Worm (Caenorhabditis elegans): ENCODE measurements around the gene F25G6.8.

F25G6.8 gene

ce11 chrV:8610633-8611404, 45.8 kb upstream of the F25G6.8 start, which contains the start of gene fip-4 (continued):
- TF ChIP-seq T20F7.1 (GFP tag; optimal IDR thresholded peaks at IDR 0.05) = no peak
- no peak for TF ChIP-seq ceh-62 (tag; optimal IDR thresholded peaks at IDR 0.05)
- TF ChIP-seq ztf-11 (tag; optimal IDR thresholded peaks at IDR 0.05) = no peak
- TF ChIP-seq tag-97 (GFP tag; IDR thresholded peaks at IDR 0.05) = no peak
- TF ChIP-seq ZK546.5 (tag; optimal IDR thresholded peaks at IDR 0.05) = no peak
- TF ChIP-seq lim-7 (GFP tag; IDR thresholded peaks at IDR 0.05) = no peak
- no peak for TF ChIP-seq ceh-28 (tag; optimal IDR thresholded peaks at IDR 0.05)
- no peak for TF ChIP-seq ces-1 (GFP tag; optimal IDR thresholded peaks at IDR 0.05)
- peak; percentile 11 for TF ChIP-seq pqm-1 (tag; optimal IDR thresholded peaks at IDR 0.05)
- no peak for TF ChIP-seq ceh-32 (tag; optimal IDR thresholded peaks at IDR 0.05; ENCODE audit: poor library complexity)
- TF ChIP-seq duxl-1 (tag; optimal IDR thresholded peaks at IDR 0.05; ENCODE audit: poor library complexity) = no peak
- TF ChIP-seq dmd-9 (GFP tag; IDR thresholded peaks at IDR 0.05) = no peak
- TF ChIP-seq mdt-29 (GFP tag; IDR thresholded peaks at IDR 0.05) = no peak
- no peak for TF ChIP-seq lin-29 (GFP tag; IDR thresholded peaks at IDR 0.05)
- TF ChIP-seq lin-13 (GFP tag; optimal IDR thresholded peaks at IDR 0.05) = no peak
- TF ChIP-seq ceh-82 (tag; optimal IDR thresholded peaks at IDR 0.05) = no peak
- no peak for TF ChIP-seq zip-11 (GFP tag; IDR thresholded peaks at IDR 0.05)
- no peak for TF ChIP-seq zip-2 (tag; optimal IDR thresholded peaks at IDR 0.05)
- no peak for TF ChIP-seq nhr-10 (tag; optimal IDR thresholded peaks at IDR 0.05)
- peak in 1 of 2 experiments; percentile 60 for TF ChIP-seq mdl-1 (tag; optimal IDR thresholded peaks at IDR 0.05)
- TF ChIP-seq mxl-3 (GFP tag; optimal IDR thresholded peaks at IDR 0.05) = peak; percentile 57
- TF ChIP-seq F10B5.3 (tag; optimal IDR thresholded peaks at IDR 0.05) = no peak
- TF ChIP-seq lsy-2 (tag; optimal IDR thresholded peaks at IDR 0.05) = no peak
- no peak for TF ChIP-seq zfp-3 (GFP tag; conservative IDR thresholded peaks at IDR 0.05)
- no peak for TF ChIP-seq nhr-102 (tag; optimal IDR thresholded peaks at IDR 0.05)
- TF ChIP-seq madf-9 (GFP tag; conservative IDR thresholded peaks at IDR 0.05) = no peak
- no peak for TF ChIP-seq nhr-76 (tag; optimal IDR thresholded peaks at IDR 0.05)
- TF ChIP-seq zag-1 (tag; optimal IDR thresholded peaks at IDR 0.05) = no peak
- no peak for TF ChIP-seq snpc-1.2 (GFP tag; IDR thresholded peaks at IDR 0.05)
- TF ChIP-seq zfp-2 (tag; optimal IDR thresholded peaks at IDR 0.05) = no peak
- TF ChIP-seq daf-16 (GFP tag; optimal IDR thresholded peaks at IDR 0.05) = no peak
- TF ChIP-seq daf-16 (tag; optimal IDR thresholded peaks at IDR 0.05) = peak; percentile 78
- no peak for TF ChIP-seq daf-12 (tag; optimal IDR thresholded peaks at IDR 0.05)
- no peak for TF ChIP-seq sdz-12 (GFP tag; optimal IDR thresholded peaks at IDR 0.05)
- no peak for TF ChIP-seq D1046.2 (GFP tag; IDR thresholded peaks at IDR 0.05)
- TF ChIP-seq ZK337.2 (GFP tag; IDR thresholded peaks at IDR 0.05) = no peak
- TF ChIP-seq dmd-6 (GFP tag; IDR thresholded peaks at IDR 0.05) = peak; percentile 60
- TF ChIP-seq nhr-25 (tag; optimal IDR thresholded peaks at IDR 0.05; ENCODE audit: borderline replicate concordance, insufficient read depth) = peak; percentile 69
- no peak for TF ChIP-seq nhr-6 (tag; optimal IDR thresholded peaks at IDR 0.05)
- peak; percentile 87 for TF ChIP-seq hlh-30 (tag; optimal IDR thresholded peaks at IDR 0.05; ENCODE audit: insufficient read depth)
- no peak for TF ChIP-seq unc-39 (tag; optimal IDR thresholded peaks at IDR 0.05)
- no peak for TF ChIP-seq F49E8.2 (tag; optimal IDR thresholded peaks at IDR 0.05; ENCODE audit: borderline replicate concordance)
- TF ChIP-seq ctbp-1 (GFP tag; IDR thresholded peaks at IDR 0.05) = no peak
- no peak for TF ChIP-seq Y5F2A.4 (GFP tag; optimal IDR thresholded peaks at IDR 0.05)
- no peak for TF ChIP-seq F37D6.2 (tag; optimal IDR thresholded peaks at IDR 0.05)
- TF ChIP-seq aly-2 (tag; optimal IDR thresholded peaks at IDR 0.05) = no peak
- peak; percentile 48 for TF ChIP-seq hmg-1.1 (GFP tag; IDR thresholded peaks at IDR 0.05)
- TF ChIP-seq Y75B8A.6 (GFP tag; IDR thresholded peaks at IDR 0.05) = no peak
- peak; percentile 82 for TF ChIP-seq nhr-28 (tag; optimal IDR thresholded peaks at IDR 0.05)
- no peak for TF ChIP-seq gei-8 (GFP tag; optimal IDR thresholded peaks at IDR 0.05)
- no peak for TF ChIP-seq set-16 (GFP tag; IDR thresholded peaks at IDR 0.05)
